Fruit fly (Drosophila melanogaster) whole organism, embryonic: ENCODE data around the gene CG33641.

Source experiments
- Ada2b ChIP-seq: fragments of 200-800 bp; sonication (Bioruptor generic); IDR thresholded peaks from 2 replicates; pipeline ENCODE4 v1.3.6; 2022; ENCODE audit warnings: missing biosample characterization, missing genetic modification characterization
- Bdp1 ChIP-seq: fragments of 200-800 bp; sonication (Bioruptor generic); optimal IDR thresholded peaks from 3 replicates; lab custom pipeline; 2016; ENCODE audit warnings: missing biosample characterization, missing genetic modification characterization
- CG10209 ChIP-seq: fragments of 200-800 bp; sonication (Bioruptor generic); optimal IDR thresholded peaks from 3 replicates; lab custom pipeline; 2017; ENCODE audit warnings: missing biosample characterization, mild to moderate bottlenecking, missing genetic modification characterization, missing genetic modification reagents
- CG1024 ChIP-seq: fragments of 200-800 bp; sonication (Bioruptor generic); IDR thresholded peaks from 2 replicates; pipeline ENCODE4 v1.3.6; 2022; ENCODE audit warnings: missing biosample characterization, missing genetic modification characterization
- CG10462 ChIP-seq: fragments of 200-800 bp; sonication (Bioruptor generic); optimal IDR thresholded peaks from 2 replicates; lab custom pipeline; 2016; ENCODE audit warnings: missing biosample characterization, missing genetic modification characterization
- CG11456 ChIP-seq: fragments of 200-800 bp; sonication (Bioruptor generic); IDR thresholded peaks from 3 replicates; pipeline ENCODE4 v1.3.6; 2022; ENCODE audit warnings: missing biosample characterization, missing genetic modification characterization
- CG12236 ChIP-seq: fragments of 200-800 bp; sonication (Bioruptor generic); optimal IDR thresholded peaks from 2 replicates; lab custom pipeline; 2016; ENCODE audit warnings: missing biosample characterization, missing genetic modification characterization
- CG13123 ChIP-seq: fragments of 200-800 bp; sonication (Bioruptor generic); optimal IDR thresholded peaks from 2 replicates; lab custom pipeline; 2016; ENCODE audit warnings: missing biosample characterization, missing genetic modification characterization
- CG13894 ChIP-seq: fragments of 200-800 bp; sonication (Bioruptor generic); optimal IDR thresholded peaks from 3 replicates; lab custom pipeline; 2018; ENCODE audit warnings: missing biosample characterization, mild to moderate bottlenecking, missing genetic modification characterization, moderate library complexity
- CG14965 ChIP-seq: fragments of 200-800 bp; sonication (Bioruptor generic); optimal IDR thresholded peaks from 2 replicates; lab custom pipeline; 2016; ENCODE audit warnings: missing biosample characterization, missing genetic modification characterization, borderline replicate concordance
- CG15073 ChIP-seq: fragments of 200-800 bp; sonication (Bioruptor generic); optimal IDR thresholded peaks from 2 replicates; lab custom pipeline; 2016; ENCODE audit warnings: missing biosample characterization, missing genetic modification characterization
- CG1529 ChIP-seq: fragments of 200-800 bp; sonication (Bioruptor generic); optimal IDR thresholded peaks from 3 replicates; lab custom pipeline; 2018; ENCODE audit warnings: missing biosample characterization, missing genetic modification characterization
- CG15696 ChIP-seq: fragments of 200-800 bp; sonication (Bioruptor generic); optimal IDR thresholded peaks from 2 replicates; lab custom pipeline; 2019; ENCODE audit warnings: missing biosample characterization, mild to moderate bottlenecking, missing genetic modification characterization, moderate library complexity
- CG2202 ChIP-seq: fragments of 200-800 bp; sonication (Bioruptor generic); optimal IDR thresholded peaks from 2 replicates; lab custom pipeline; 2018; ENCODE audit warnings: missing biosample characterization, mild to moderate bottlenecking, missing genetic modification characterization
- CG3281 ChIP-seq: fragments of 200-800 bp; sonication (Bioruptor generic); optimal IDR thresholded peaks from 3 replicates; lab custom pipeline; 2017; ENCODE audit warnings: missing biosample characterization, mild to moderate bottlenecking, missing genetic modification characterization
- CG4617 ChIP-seq: fragments of 200-800 bp; sonication (Bioruptor generic); optimal IDR thresholded peaks from 3 replicates; lab custom pipeline; 2016; ENCODE audit warnings: missing biosample characterization, missing genetic modification characterization, borderline replicate concordance
- CG5245 ChIP-seq: fragments of 200-800 bp; sonication (Bioruptor generic); optimal IDR thresholded peaks from 3 replicates; lab custom pipeline; 2016; ENCODE audit warnings: missing biosample characterization, missing genetic modification characterization
- CG6175 ChIP-seq: fragments of 200-800 bp; sonication (Bioruptor generic); IDR thresholded peaks from 3 replicates; pipeline ENCODE4 v1.3.6; 2022; ENCODE audit warnings: missing biosample characterization, missing genetic modification characterization
- CG7839 ChIP-seq: fragments of 200-800 bp; sonication (Bioruptor generic); optimal IDR thresholded peaks from 3 replicates; lab custom pipeline; 2018; ENCODE audit warnings: missing biosample characterization, mild to moderate bottlenecking, missing genetic modification characterization, moderate library complexity
- CG7987 ChIP-seq: fragments of 200-800 bp; sonication (Bioruptor generic); optimal IDR thresholded peaks from 2 replicates; lab custom pipeline; 2018; ENCODE audit warnings: missing biosample characterization, mild to moderate bottlenecking, missing genetic modification characterization, moderate library complexity
- CG9932 ChIP-seq: fragments of 200-800 bp; sonication (Bioruptor generic); IDR thresholded peaks from 2 replicates; pipeline ENCODE4 v1.3.6; 2022; ENCODE audit warnings: missing biosample characterization, missing genetic modification characterization
- Dll ChIP-seq: fragments of 200-800 bp; sonication (Bioruptor generic); IDR thresholded peaks from 4 replicates; pipeline ENCODE4 v1.3.6; 2022; ENCODE audit warnings: missing biosample characterization, missing genetic modification characterization; ENCODE audit not compliant: partially characterized antibody
- Gsc ChIP-seq: fragments of 200-800 bp; sonication (Bioruptor generic); IDR thresholded peaks from 2 replicates; pipeline ENCODE4 v1.3.6; 2022; ENCODE audit warnings: missing biosample characterization, missing genetic modification characterization
- Hr3 ChIP-seq: fragments of 200-800 bp; sonication (Bioruptor generic); optimal IDR thresholded peaks from 3 replicates; lab custom pipeline; 2016; ENCODE audit warnings: missing biosample characterization, missing genetic modification characterization
- Hr78 ChIP-seq, 2 experiments: fragments of 200-800 bp in 1 of 2; fragments of >200 bp in 1 of 2; sonication (Bioruptor generic) in 1 of 2; optimal IDR thresholded peaks; 2 replicates each; lab custom pipeline; 2017 to 2019; ENCODE audit warnings: missing biosample characterization in 2 of 2, missing genetic modification characterization in 2 of 2, mild to moderate bottlenecking in 1 of 2, moderate library complexity in 1 of 2
- MESR4 ChIP-seq: fragments of 200-800 bp; sonication (Bioruptor generic); optimal IDR thresholded peaks from 2 replicates; lab custom pipeline; 2018; ENCODE audit warnings: missing biosample characterization, mild to moderate bottlenecking, missing genetic modification characterization, moderate library complexity
- Opbp ChIP-seq: fragments of 200-800 bp; sonication (Bioruptor generic); IDR thresholded peaks from 3 replicates; pipeline ENCODE4 v1.3.6; 2022; ENCODE audit warnings: missing biosample characterization, missing genetic modification characterization; ENCODE audit not compliant: partially characterized antibody
- Rfx ChIP-seq: fragments of 200-800 bp; sonication (Bioruptor generic); IDR thresholded peaks from 2 replicates; pipeline ENCODE4 v1.3.6; 2022; ENCODE audit warnings: missing biosample characterization, missing genetic modification characterization
- Sox102F ChIP-seq: fragments of 200-800 bp; sonication (Bioruptor generic); optimal IDR thresholded peaks from 2 replicates; lab custom pipeline; 2018; ENCODE audit warnings: missing biosample characterization, mild to moderate bottlenecking, missing genetic modification characterization, moderate library complexity
- Tbp ChIP-seq: fragments of >200 bp; optimal IDR thresholded peaks from 2 replicates; lab custom pipeline; 2018; ENCODE audit warnings: missing biosample characterization, missing genetic modification characterization
- ara ChIP-seq: fragments of 200-800 bp; sonication (Bioruptor generic); IDR thresholded peaks from 2 replicates; pipeline ENCODE4 v1.3.6; 2022; ENCODE audit warnings: missing biosample characterization, missing genetic modification characterization
- ato ChIP-seq: fragments of 200-800 bp; sonication (Bioruptor generic); IDR thresholded peaks from 2 replicates; pipeline ENCODE4 v1.3.6; 2022; ENCODE audit warnings: missing biosample characterization, missing genetic modification characterization; ENCODE audit not compliant: partially characterized antibody
- bowl ChIP-seq: fragments of 200-800 bp; sonication (Bioruptor generic); IDR thresholded peaks from 2 replicates; pipeline ENCODE4 v1.3.6; 2022; ENCODE audit warnings: missing biosample characterization, missing genetic modification characterization
- btn ChIP-seq: fragments of 200-800 bp; sonication (Bioruptor generic); optimal IDR thresholded peaks from 2 replicates; lab custom pipeline; 2016; ENCODE audit warnings: missing biosample characterization, missing genetic modification characterization
- dati ChIP-seq: fragments of 200-800 bp; sonication (Bioruptor generic); IDR thresholded peaks from 2 replicates; pipeline ENCODE4 v1.3.6; 2022; ENCODE audit warnings: missing biosample characterization, missing genetic modification characterization
- fd102C ChIP-seq: fragments of 200-800 bp; sonication (Bioruptor generic); optimal IDR thresholded peaks from 2 replicates; lab custom pipeline; 2018; ENCODE audit warnings: missing biosample characterization, mild to moderate bottlenecking, missing genetic modification characterization, moderate library complexity
- fru ChIP-seq: fragments of >200 bp; optimal IDR thresholded peaks from 2 replicates; lab custom pipeline; 2017
- gsb ChIP-seq: fragments of 200-800 bp; sonication (Bioruptor generic); IDR thresholded peaks from 2 replicates; pipeline ENCODE4 v1.3.6; 2022; ENCODE audit warnings: missing biosample characterization, missing genetic modification characterization
- hb ChIP-seq: fragments of 200-800 bp; sonication (Bioruptor generic); IDR thresholded peaks from 3 replicates; pipeline ENCODE4 v1.3.6; 2022; ENCODE audit warnings: missing biosample characterization, missing genetic modification characterization; ENCODE audit not compliant: partially characterized antibody
- jigr1 ChIP-seq: fragments of 200-800 bp; sonication (Bioruptor generic); IDR thresholded peaks from 3 replicates; pipeline ENCODE4 v1.3.6; 2022; ENCODE audit warnings: missing biosample characterization, missing genetic modification characterization
- ken ChIP-seq: fragments of 200-800 bp; sonication (Bioruptor generic); IDR thresholded peaks from 3 replicates; pipeline ENCODE4 v1.3.6; 2022; ENCODE audit warnings: missing biosample characterization, missing genetic modification characterization
- lmd ChIP-seq: fragments of 200-800 bp; sonication (Bioruptor generic); IDR thresholded peaks from 2 replicates; pipeline ENCODE4 v1.3.6; 2022; ENCODE audit warnings: missing biosample characterization, missing genetic modification characterization
- mld ChIP-seq: fragments of 200-800 bp; sonication (Bioruptor generic); IDR thresholded peaks from 3 replicates; pipeline ENCODE4 v1.3.6; 2022; ENCODE audit warnings: missing biosample characterization, missing genetic modification characterization; ENCODE audit not compliant: partially characterized antibody
- nerfin-2 ChIP-seq: fragments of 200-800 bp; sonication (Bioruptor generic); IDR thresholded peaks from 2 replicates; pipeline ENCODE4 v1.3.6; 2022; ENCODE audit warnings: missing biosample characterization, missing genetic modification characterization; ENCODE audit not compliant: partially characterized antibody
- psq ChIP-seq: fragments of 200-800 bp; sonication (Bioruptor generic); optimal IDR thresholded peaks from 2 replicates; lab custom pipeline; 2017; ENCODE audit warnings: missing biosample characterization, missing genetic modification characterization
- ro ChIP-seq: fragments of 200-800 bp; sonication (Bioruptor generic); IDR thresholded peaks from 2 replicates; pipeline ENCODE4 v1.3.6; 2022; ENCODE audit warnings: missing biosample characterization, missing genetic modification characterization
- sd ChIP-seq: fragments of 200-800 bp; sonication (Bioruptor generic); optimal IDR thresholded peaks from 3 replicates; lab custom pipeline; 2018; ENCODE audit warnings: missing biosample characterization, mild to moderate bottlenecking, missing genetic modification characterization, moderate library complexity
- sisA ChIP-seq: fragments of 200-800 bp; sonication (Bioruptor generic); IDR thresholded peaks from 2 replicates; pipeline ENCODE4 v1.3.6; 2022; ENCODE audit warnings: missing biosample characterization, missing genetic modification characterization
- ttk ChIP-seq: fragments of 200-800 bp; sonication (Bioruptor generic); IDR thresholded peaks from 2 replicates; pipeline ENCODE4 v2.1.2; 2022; ENCODE audit warnings: missing biosample characterization, missing genetic modification characterization
- vvl ChIP-seq: fragments of 200-800 bp; sonication (Bioruptor generic); IDR thresholded peaks from 2 replicates; pipeline ENCODE4 v1.3.6; 2022; ENCODE audit warnings: missing biosample characterization, missing genetic modification characterization
- wek ChIP-seq: fragments of 200-800 bp; sonication (Bioruptor generic); optimal IDR thresholded peaks from 3 replicates; lab custom pipeline; 2018; ENCODE audit warnings: missing biosample characterization, mild to moderate bottlenecking, missing genetic modification characterization, moderate library complexity

The CG33641 gene

DNA sequence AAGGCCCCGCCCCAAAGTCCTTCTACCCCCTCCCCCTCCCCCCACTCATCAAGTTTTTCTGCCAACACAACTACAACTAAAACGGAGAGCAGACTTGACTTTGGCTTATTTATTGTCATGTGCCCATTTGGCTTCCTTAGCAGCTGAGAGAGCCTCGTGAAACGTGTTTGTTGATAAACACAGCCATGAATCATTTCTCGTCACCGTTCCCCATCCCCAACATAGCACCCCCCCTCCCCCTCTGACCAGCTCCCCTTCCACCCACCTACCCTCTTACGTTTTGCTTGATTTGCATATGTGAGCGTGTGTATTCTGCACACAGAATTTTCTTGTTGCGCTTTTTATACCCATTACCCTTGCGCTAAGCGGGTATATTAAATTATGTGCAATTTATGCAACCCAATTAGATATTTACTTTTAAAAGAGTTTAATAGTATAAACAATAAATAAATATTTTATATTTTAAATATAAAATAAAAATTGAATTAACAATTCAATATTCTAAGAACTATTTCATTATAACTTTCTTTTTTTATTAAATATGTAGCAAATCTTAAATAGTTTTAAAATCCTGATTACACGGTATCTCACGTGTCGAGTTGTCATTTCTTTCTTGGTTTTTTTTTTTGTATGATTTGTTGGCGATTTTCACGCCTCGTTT, 43.1 kb downstream of the CG33641 start (continued):
- TF ChIP-seq CG7839 (tag; lab: Kevin White, UChicago) (peak; percentile 67), CG1529 (GFP tag; lab: Kevin White, UChicago) (no peak), sisA (GFP tag; lab: Robert Waterston, UW) (no peak), dati (GFP tag; lab: Robert Waterston, UW) (no peak), CG10462 (no peak), fru (no peak), Dll (GFP tag; lab: Robert Waterston, UW) (no peak), mld (no peak), hb (GFP tag; lab: Robert Waterston, UW) (no peak), CG9932 (GFP tag; lab: Robert Waterston, UW) (no peak), wek (no peak), CG2202 (tag; lab: Kevin White, UChicago) (no peak), btn (GFP tag; lab: Kevin White, UChicago) (no peak), Gsc (GFP tag; lab: Robert Waterston, UW) (no peak), Bdp1 (no peak), Rfx (no peak), fd102C (GFP tag; lab: Kevin White, UChicago) (no peak), ara (no peak), ken (GFP tag; lab: Robert Waterston, UW) (no peak), Ada2b (no peak), jigr1 (GFP tag; lab: Robert Waterston, UW) (no peak), CG1024 (no peak), nerfin-2 (GFP tag; lab: Robert Waterston, UW) (no peak), gsb (GFP tag; lab: Robert Waterston, UW) (no peak), CG15073 (GFP tag; lab: Kevin White, UChicago) (no peak), Tbp (no peak), CG11456 (GFP tag; lab: Robert Waterston, UW) (no peak; the same call in 2 of the 3 replicates), CG12236 (GFP tag; lab: Kevin White, UChicago) (no peak), CG6175 (GFP tag; lab: Robert Waterston, UW) (no peak), CG13123 (GFP tag; lab: Kevin White, UChicago) (no peak), ro (GFP tag; lab: Robert Waterston, UW) (no peak), ttk (GFP tag; lab: Robert Waterston, UW) (no peak), sd (tag; lab: Kevin White, UChicago) (no peak), CG4617 (GFP tag; lab: Kevin White, UChicago) (no peak), Hr78 (GFP tag; optimal IDR thresholded peaks at IDR 0.05; lab: Kevin White, UChicago) (no peak), CG14965 (no peak), Opbp (GFP tag; lab: Robert Waterston, UW) (no peak), vvl (peak; percentile 47), lmd (no peak), ato (no peak), CG3281 (GFP tag; lab: Kevin White, UChicago) (peak; percentile 1), bowl (GFP tag; lab: Robert Waterston, UW) (no peak), CG10209 (GFP tag; lab: Kevin White, UChicago) (no peak), psq (GFP tag; lab: Kevin White, UChicago) (no peak), Sox102F (GFP tag; lab: Kevin White, UChicago) (peak; percentile 29), CG7987 (GFP tag; lab: Kevin White, UChicago) (no peak), CG5245 (GFP tag; lab: Kevin White, UChicago) (no peak), CG15696 (tag; lab: Kevin White, UChicago) (no peak), Hr3 (GFP tag; lab: Kevin White, UChicago) (no peak), MESR4 (GFP tag; lab: Kevin White, UChicago) (no peak), CG13894 (tag; lab: Kevin White, UChicago) (no peak)
